Worm (Caenorhabditis elegans): Measurements from ENCODE around the gene elt-3.

Gene elt-3

ce11 chrX:13945524-13945923 is 10.8 kb downstream of the elt-3 start (continued):
- TF ChIP-seq nhr-11 (tag; optimal IDR thresholded peaks at IDR 0.05) (peak; percentile 62), nhr-237 (tag; optimal IDR thresholded peaks at IDR 0.05) (no peak), zag-1 (tag; optimal IDR thresholded peaks at IDR 0.05) (no peak), T26A8.4 (GFP tag; IDR thresholded peaks at IDR 0.05) (peak; percentile 43; the same call in 1 of the 2 replicates), zip-11 (GFP tag; IDR thresholded peaks at IDR 0.05) (no peak), nhr-48 (tag; optimal IDR thresholded peaks at IDR 0.05) (peak; percentile 28), lsy-2 (tag; optimal IDR thresholded peaks at IDR 0.05) (peak; percentile 30 to 47), ceh-44 (GFP tag; IDR thresholded peaks at IDR 0.05) (0 out of 2 replicates have a peak, but pooled peaks have one; percentile 33), arid-1 (GFP tag; conservative IDR thresholded peaks at IDR 0.05) (0 out of 2 replicates have a peak, but pooled peaks have one; percentile 31), nhr-111 (GFP tag; optimal IDR thresholded peaks at IDR 0.05) (no peak), spr-3 (GFP tag; optimal IDR thresholded peaks at IDR 0.05) (no peak), dmd-9 (GFP tag; IDR thresholded peaks at IDR 0.05) (no peak), lin-1 (GFP tag; IDR thresholded peaks at IDR 0.05) (no peak), jun-1 (tag; optimal IDR thresholded peaks at IDR 0.05) (no peak), hif-1 (tag; optimal IDR thresholded peaks at IDR 0.05) (peak in 1 of 2 experiments; percentile 70), ceh-32 (tag; optimal IDR thresholded peaks at IDR 0.05; ENCODE audit: poor library complexity) (no peak), madf-5 (GFP tag; IDR thresholded peaks at IDR 0.05) (no peak), R02D3.7 (tag; optimal IDR thresholded peaks at IDR 0.05) (no peak), set-16 (GFP tag; IDR thresholded peaks at IDR 0.05) (peak; percentile 64), ceh-82 (tag; optimal IDR thresholded peaks at IDR 0.05) (no peak), Y48G9A.11 (GFP tag; IDR thresholded peaks at IDR 0.05) (no peak), pqm-1 (tag; optimal IDR thresholded peaks at IDR 0.05) (no peak), F44E2.7 (GFP tag; IDR thresholded peaks at IDR 0.05) (no peak), nhr-76 (tag; optimal IDR thresholded peaks at IDR 0.05) (no peak), ztf-7 (tag; optimal IDR thresholded peaks at IDR 0.05) (no peak), dmd-6 (GFP tag; IDR thresholded peaks at IDR 0.05) (peak; percentile 39), egl-43 (GFP tag; IDR thresholded peaks at IDR 0.05) (peak; percentile 82), lir-3 (tag; optimal IDR thresholded peaks at IDR 0.05) (no peak), mxl-2 (GFP tag; conservative IDR thresholded peaks at IDR 0.05) (no peak), mdl-1 (tag; optimal IDR thresholded peaks at IDR 0.05) (peak; percentile 62 to 87), ceh-62 (tag; optimal IDR thresholded peaks at IDR 0.05) (no peak), nhr-102 (tag; optimal IDR thresholded peaks at IDR 0.05) (no peak), zfp-3 (GFP tag; conservative IDR thresholded peaks at IDR 0.05) (no peak), Y75B8A.6 (GFP tag; IDR thresholded peaks at IDR 0.05) (no peak), daf-8 (GFP tag; IDR thresholded peaks at IDR 0.05) (no peak), daf-19 (GFP tag; conservative IDR thresholded peaks at IDR 0.05) (no peak), spr-1 (tag; optimal IDR thresholded peaks at IDR 0.05) (no peak), mdt-29 (GFP tag; IDR thresholded peaks at IDR 0.05) (no peak), mes-2 (tag; optimal IDR thresholded peaks at IDR 0.05; ENCODE audit: poor library complexity, severe bottlenecking) (peak; percentile 72), nhr-42 (GFP tag; IDR thresholded peaks at IDR 0.05) (no peak), lin-15B (tag; optimal IDR thresholded peaks at IDR 0.05) (no peak), rbr-2 (tag; optimal IDR thresholded peaks at IDR 0.05) (peak; percentile 83), ces-1 (GFP tag; optimal IDR thresholded peaks at IDR 0.05) (no peak), F49E8.2 (tag; optimal IDR thresholded peaks at IDR 0.05; ENCODE audit: borderline replicate concordance) (no peak), attf-4 (tag; optimal IDR thresholded peaks at IDR 0.05) (no peak), fkh-10 (GFP tag; optimal IDR thresholded peaks at IDR 0.05) (peak; percentile 68), tag-97 (GFP tag; IDR thresholded peaks at IDR 0.05) (no peak), fos-1 (tag; optimal IDR thresholded peaks at IDR 0.05) (no peak), egl-27 (tag; optimal IDR thresholded peaks at IDR 0.05) (no peak), unc-62 (GFP tag; optimal IDR thresholded peaks at IDR 0.05 in 1 of 2) (peak in 1 of 2 experiments; percentile 93), unc-62 (tag; optimal IDR thresholded peaks at IDR 0.05) (no peak), ctbp-1 (GFP tag; IDR thresholded peaks at IDR 0.05) (peak; percentile 81; the same call in 1 of the 2 replicates), nhr-28 (tag; optimal IDR thresholded peaks at IDR 0.05) (peak; percentile 39)

All from whole organism, L4 larva.